Worm (Caenorhabditis elegans) whole organism, midembryonic: ENCODE data around the gene fbxa-192.

Experiments
- T22C8.4 ChIP-seq: fragments of 200-800 bp; sonication (Bioruptor generic); IDR thresholded peaks from 2 replicates; pipeline ENCODE4 v1.3.6; 2022; ENCODE audit warnings: missing genetic modification characterization, missing compliant biosample characterization
- cog-1 ChIP-seq: sonication (generic microtip); optimal IDR thresholded peaks from 2 replicates; lab custom pipeline; 2016; ENCODE audit warnings: missing genetic modification characterization, missing compliant biosample characterization
- flt-1 ChIP-seq: fragments of 200-800 bp; sonication (Bioruptor generic); IDR thresholded peaks from 2 replicates; pipeline ENCODE4 v1.3.6; 2022; ENCODE audit warnings: missing genetic modification characterization, missing compliant biosample characterization
- klf-2 ChIP-seq: fragments of 200-800 bp; sonication (Bioruptor generic); conservative IDR thresholded peaks from 2 replicates; pipeline ENCODE4 v1.3.6; 2022; ENCODE audit warnings: missing genetic modification reagents, missing genetic modification characterization, missing compliant biosample characterization
- med-1 ChIP-seq: sonication (generic microtip); optimal IDR thresholded peaks from 2 replicates; lab custom pipeline; 2017; ENCODE audit warnings: missing genetic modification characterization, mild to moderate bottlenecking, missing compliant biosample characterization, antibody characterized with exemption, missing genetic modification reagents; ENCODE audit not compliant: insufficient read depth
- ref-1 ChIP-seq: fragments of 200-800 bp; sonication (Bioruptor generic); conservative IDR thresholded peaks from 2 replicates; pipeline ENCODE4 v1.3.6; 2022; ENCODE audit warnings: missing genetic modification reagents, missing genetic modification characterization, missing compliant biosample characterization
- tab-1 ChIP-seq: fragments of 200-800 bp; sonication (Bioruptor generic); IDR thresholded peaks from 2 replicates; pipeline ENCODE4 v1.3.6; 2022; ENCODE audit warnings: missing genetic modification characterization, missing compliant biosample characterization
- ztf-23 ChIP-seq: fragments of 200-800 bp; sonication (Bioruptor generic); IDR thresholded peaks from 2 replicates; pipeline ENCODE4 v1.3.6; 2022; ENCODE audit warnings: missing genetic modification reagents, missing genetic modification characterization, missing compliant biosample characterization
- ztf-29 ChIP-seq: fragments of 200-800 bp; sonication (Bioruptor generic); IDR thresholded peaks from 2 replicates; pipeline ENCODE4 v1.3.6; 2022; ENCODE audit warnings: missing genetic modification reagents, missing genetic modification characterization, missing compliant biosample characterization

fbxa-192 gene

DNA sequence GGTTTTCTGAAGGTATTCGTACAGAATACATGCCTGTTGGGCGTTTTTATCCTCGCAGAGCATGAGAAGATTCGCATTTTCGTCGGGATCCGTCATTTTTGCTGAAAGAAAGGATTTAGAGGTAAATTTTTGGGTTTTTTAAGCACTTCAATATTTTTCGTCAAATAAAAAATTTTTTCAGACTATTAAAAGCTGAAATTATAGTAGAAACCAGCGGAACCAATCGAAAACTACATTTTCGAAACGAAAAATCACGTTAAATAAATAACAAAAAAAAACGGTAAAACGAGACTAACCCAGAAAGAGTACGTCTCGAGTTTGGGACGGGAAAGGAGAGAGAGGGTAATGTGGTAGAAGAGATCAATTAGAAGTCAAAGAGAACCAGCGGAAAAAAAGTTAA is at the start of gene fbxa-192:
TSS of gene fbxa-192 (minus strand) at position 101 of the 400 bp plus-strand sequence.
- TF ChIP-seq ztf-29 (GFP tag; lab: Robert Waterston, UW) (no peak), flt-1 (GFP tag; lab: Robert Waterston, UW) (no peak)

DNA sequence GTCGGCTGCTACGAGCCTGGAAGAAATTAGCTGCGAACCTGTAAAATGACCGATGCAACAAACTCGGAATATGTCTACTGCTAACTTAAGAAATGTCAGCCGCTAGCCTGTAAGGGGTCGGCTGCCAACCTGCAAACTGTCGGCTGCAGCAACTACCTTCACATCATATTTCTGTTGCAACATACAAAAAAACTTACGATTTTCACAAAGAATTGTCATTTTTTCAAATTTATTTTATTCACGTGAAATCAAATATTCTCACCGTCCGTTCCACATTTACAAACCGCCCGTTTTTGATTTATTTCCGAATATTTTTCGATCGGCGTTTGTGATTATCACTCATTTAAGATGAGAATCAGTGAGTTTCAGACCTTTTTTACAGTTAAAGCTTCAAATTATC is 49.3 kb upstream of the fbxa-192 start, which contains the start of gene Y26G10.6:
TSS of gene Y26G10.6 (plus strand) at position 301 of the 400 bp plus-strand sequence.
- TF ChIP-seq klf-2 (GFP tag; lab: Robert Waterston, UW) = no peak

DNA sequence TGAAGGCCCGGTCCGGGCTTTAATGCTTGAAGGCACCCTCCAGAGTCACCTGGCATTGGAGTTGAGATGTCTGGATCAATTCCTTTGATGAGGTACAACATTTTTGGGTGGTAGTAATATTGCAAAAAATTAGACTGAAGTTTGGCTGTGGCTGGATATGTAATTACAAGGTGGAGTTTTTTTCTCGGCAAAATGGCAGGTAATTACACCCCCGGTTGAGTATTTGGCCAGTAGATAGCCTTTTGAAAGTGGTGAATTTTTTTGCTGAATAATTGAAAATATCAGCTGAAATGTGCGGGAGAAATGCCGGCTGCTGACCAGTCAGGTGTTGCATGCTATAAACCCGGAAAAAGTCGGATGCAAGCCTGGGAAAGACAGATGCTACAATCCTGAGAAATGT is 48.8 kb upstream of the fbxa-192 start, which contains the start of gene Y26G10.4:
TSS of gene Y26G10.4 (minus strand) at position 101 of the 400 bp plus-strand sequence.
- no peak for TF ChIP-seq ref-1 (GFP tag; lab: Robert Waterston, UW)
- no peak for TF ChIP-seq T22C8.4 (GFP tag; lab: Robert Waterston, UW)

DNA sequence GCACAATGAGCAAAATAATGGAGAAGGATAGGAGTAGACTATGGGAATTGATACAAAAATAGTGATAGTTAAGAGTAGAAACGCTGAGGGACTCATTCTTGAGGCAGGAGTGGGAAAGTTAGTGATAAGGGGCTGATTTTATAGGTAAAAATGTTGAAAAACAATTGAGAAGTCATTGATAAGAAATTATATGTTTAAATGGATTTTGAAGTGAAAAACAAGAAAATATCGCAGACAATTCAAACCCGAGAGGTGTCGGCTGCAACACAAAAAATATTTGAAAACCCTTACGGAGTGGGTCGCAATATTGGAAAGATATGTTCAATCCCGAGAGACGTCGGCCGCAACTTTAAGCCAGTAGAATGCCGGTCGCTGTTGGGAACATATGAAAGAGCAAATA is 46.4 kb upstream of the fbxa-192 start, which contains the start of gene spp-29:
TSS of gene spp-29 (minus strand) at position 101 of the 400 bp plus-strand sequence.
- TF ChIP-seq ztf-29 (GFP tag; lab: Robert Waterston, UW) (no peak), T22C8.4 (GFP tag; lab: Robert Waterston, UW) (no peak), tab-1 (no peak), med-1 (GFP tag; lab: Kevin White, UChicago) (no peak)

DNA sequence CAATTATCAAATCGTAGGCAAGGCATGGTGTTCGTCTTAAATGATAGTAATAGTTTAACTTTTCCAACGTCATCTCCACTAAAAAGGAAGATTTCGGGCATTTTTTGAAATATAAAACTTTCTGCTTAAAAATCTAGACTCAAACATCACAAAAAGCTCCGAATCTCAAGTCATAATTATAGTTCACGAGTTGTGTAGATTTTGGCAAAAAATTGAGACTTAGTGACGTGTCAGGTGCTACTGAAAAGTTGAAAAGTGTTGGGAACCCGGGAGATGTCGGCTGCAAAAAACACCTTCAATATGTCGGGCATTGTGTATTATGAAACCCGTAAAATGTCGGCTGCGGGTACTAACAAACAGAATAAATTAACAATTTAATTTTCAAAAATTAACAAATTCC is 45.5 kb upstream of the fbxa-192 start, which contains the start of gene Y26G10.1:
TSS of gene Y26G10.1 (minus strand) at position 101 of the 400 bp plus-strand sequence.
- TF ChIP-seq med-1 (GFP tag; lab: Kevin White, UChicago) = no peak
- no peak for TF ChIP-seq ztf-23 (GFP tag; lab: Robert Waterston, UW)
- no peak for TF ChIP-seq ztf-29 (GFP tag; lab: Robert Waterston, UW)
- TF ChIP-seq flt-1 (GFP tag; lab: Robert Waterston, UW) = no peak
- no peak for TF ChIP-seq klf-2 (GFP tag; lab: Robert Waterston, UW)
- no peak for TF ChIP-seq ref-1 (GFP tag; lab: Robert Waterston, UW)
- TF ChIP-seq cog-1 = no peak
- TF ChIP-seq tab-1 = no peak
- no peak for TF ChIP-seq T22C8.4 (GFP tag; lab: Robert Waterston, UW)

DNA sequence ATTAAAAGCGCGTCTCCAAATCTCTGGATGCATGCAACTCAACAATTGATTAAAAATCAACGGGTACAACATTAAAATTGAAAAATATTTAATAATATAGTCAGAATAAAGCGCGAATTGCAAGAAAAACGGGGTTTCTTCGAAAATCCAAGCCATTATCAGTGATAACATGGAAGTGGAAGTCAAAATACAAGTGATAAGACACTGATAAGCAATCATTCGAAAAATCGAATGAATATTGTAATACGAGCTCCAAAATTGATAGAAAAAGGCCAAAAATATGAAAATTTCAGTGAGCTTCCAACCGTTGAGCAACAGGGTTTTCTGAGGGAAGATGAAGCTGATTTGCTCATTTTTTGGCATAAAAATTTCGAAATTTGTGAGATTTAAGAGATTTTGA is 43.9 kb upstream of the fbxa-192 start:
- TF ChIP-seq ztf-23 (GFP tag; lab: Robert Waterston, UW) (no peak), ztf-29 (GFP tag; lab: Robert Waterston, UW) (no peak), klf-2 (GFP tag; lab: Robert Waterston, UW) (no peak), T22C8.4 (GFP tag; lab: Robert Waterston, UW) (no peak), ref-1 (GFP tag; lab: Robert Waterston, UW) (no peak), tab-1 (no peak), cog-1 (no peak), med-1 (GFP tag; lab: Kevin White, UChicago) (no peak), flt-1 (GFP tag; lab: Robert Waterston, UW) (no peak)

DNA sequence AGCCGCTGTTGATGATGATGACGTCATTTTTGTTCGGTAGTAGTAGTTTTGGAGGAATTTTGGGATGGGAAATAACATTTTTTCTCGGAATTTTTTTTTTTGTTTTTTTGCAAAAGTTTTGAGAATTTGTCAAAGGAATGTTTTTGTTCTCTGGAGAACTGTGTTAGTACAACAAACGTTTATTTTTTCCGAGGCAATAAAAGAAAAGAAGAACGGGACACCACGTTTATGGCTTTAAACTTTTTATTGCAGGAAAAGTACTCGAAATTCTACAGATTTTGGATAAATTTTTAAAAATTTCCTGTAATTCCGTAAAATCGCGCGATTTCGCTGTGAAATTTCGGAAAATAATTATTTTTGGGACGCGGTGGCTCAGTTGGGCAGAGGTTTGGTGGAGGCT is 40.6 kb upstream of the fbxa-192 start, which contains the start of gene F59A1.13:
TSS of gene F59A1.13 (minus strand) at position 101 of the 400 bp plus-strand sequence.
- TF ChIP-seq klf-2 (GFP tag; lab: Robert Waterston, UW) (no peak), flt-1 (GFP tag; lab: Robert Waterston, UW) (no peak), tab-1 (no peak), ztf-23 (GFP tag; lab: Robert Waterston, UW) (no peak)

DNA sequence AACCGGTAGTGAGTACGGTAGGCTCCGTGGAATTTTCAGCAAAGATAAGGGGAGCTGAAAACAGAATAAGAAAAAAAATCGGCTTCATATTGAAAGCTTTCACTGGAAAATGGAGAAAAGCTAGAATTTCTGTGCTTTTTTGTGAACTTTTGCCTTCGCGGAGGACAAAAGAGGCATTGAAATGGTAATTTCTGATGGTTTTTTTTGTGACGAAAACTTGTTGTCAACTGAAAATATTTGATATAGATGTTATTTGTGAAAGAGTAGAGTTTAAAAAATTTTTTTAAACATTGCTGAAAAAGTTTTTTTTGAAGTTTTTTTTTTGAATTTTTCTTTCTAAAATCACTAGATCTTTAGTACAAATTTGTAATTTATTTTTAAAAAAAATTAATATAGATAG is 36.5 kb upstream of the fbxa-192 start, which contains the start of gene F59A1.18:
TSS of gene F59A1.18 (minus strand) at position 101 of the 400 bp plus-strand sequence.
- TF ChIP-seq klf-2 (GFP tag; lab: Robert Waterston, UW) (no peak), flt-1 (GFP tag; lab: Robert Waterston, UW) (no peak), cog-1 (no peak), T22C8.4 (GFP tag; lab: Robert Waterston, UW) (no peak), ref-1 (GFP tag; lab: Robert Waterston, UW) (no peak), ztf-23 (GFP tag; lab: Robert Waterston, UW) (no peak), ztf-29 (GFP tag; lab: Robert Waterston, UW) (no peak), tab-1 (no peak), med-1 (GFP tag; lab: Kevin White, UChicago) (no peak)

DNA sequence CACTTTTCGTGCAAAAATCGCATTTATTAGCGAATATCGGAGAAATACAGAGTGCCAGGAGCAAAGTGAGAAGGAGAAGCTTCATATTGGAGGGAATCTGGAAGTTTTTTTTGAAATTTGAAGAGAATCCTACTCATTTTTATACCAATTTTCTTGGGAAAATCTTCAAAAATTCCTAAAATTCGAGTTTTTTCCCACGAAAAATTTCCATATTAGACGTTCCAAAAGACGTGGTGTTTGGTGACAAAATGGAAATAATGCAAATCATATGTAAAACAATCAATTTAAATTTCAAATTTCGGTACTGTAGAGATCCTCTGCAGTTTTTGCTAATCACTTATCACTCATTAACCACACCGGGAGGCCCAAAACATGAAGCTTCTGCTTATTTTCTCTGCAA is 34.5 kb upstream of the fbxa-192 start, which contains the start of the genes F59A1.16 and F59A1.6:
TSS of gene F59A1.16 (minus strand) at position 101 of the 400 bp plus-strand sequence.
TSS of gene F59A1.6 (plus strand) at position 285 of the 400 bp plus-strand sequence.
- no peak for TF ChIP-seq T22C8.4 (GFP tag; lab: Robert Waterston, UW)
- no peak for TF ChIP-seq tab-1

DNA sequence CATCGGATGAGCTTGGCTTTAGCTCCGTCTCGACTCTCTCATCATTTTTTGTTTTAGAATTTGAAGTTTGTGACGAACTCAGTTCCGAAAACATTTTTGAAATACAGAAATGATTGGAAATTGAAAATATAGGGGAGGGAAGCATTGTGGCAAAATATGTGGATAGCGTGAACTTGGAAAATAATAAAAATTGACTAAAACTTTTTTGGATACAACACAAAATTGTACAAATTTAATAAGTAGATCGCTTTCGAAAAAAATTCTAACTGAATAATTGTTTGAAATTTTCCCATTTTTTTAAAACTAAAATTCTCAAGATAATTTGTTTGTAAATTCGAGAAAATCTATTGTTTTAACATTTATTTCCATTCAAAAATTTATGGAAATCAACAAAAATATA is 33.4 kb upstream of the fbxa-192 start, which contains the start of gene F59A1.15:
TSS of gene F59A1.15 (minus strand) at position 101 of the 400 bp plus-strand sequence.
- TF ChIP-seq tab-1 (no peak), ztf-23 (GFP tag; lab: Robert Waterston, UW) (no peak), ref-1 (GFP tag; lab: Robert Waterston, UW) (no peak), T22C8.4 (GFP tag; lab: Robert Waterston, UW) (no peak), flt-1 (GFP tag; lab: Robert Waterston, UW) (no peak), med-1 (GFP tag; lab: Kevin White, UChicago) (no peak), ztf-29 (GFP tag; lab: Robert Waterston, UW) (no peak)

DNA sequence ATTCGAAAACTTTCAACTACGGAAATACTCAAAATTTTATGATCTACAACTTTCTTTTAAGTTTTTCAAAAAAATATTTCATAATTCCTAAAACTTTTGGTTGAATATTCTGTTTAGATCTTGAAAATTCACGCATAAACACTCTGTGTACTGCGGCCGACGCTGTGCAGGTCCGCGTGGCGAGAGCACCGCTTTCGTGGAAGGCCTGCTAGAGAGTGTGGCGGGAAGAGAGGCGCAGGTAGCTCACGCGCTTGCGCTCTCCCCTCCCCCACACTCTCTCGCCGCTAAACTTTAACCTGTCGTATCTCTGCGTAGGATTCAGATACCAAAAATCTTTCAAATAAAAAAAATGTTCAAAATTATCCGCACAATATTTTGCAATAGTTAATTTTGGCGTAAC is 33.0 kb upstream of the fbxa-192 start:
- TF ChIP-seq ztf-23 (GFP tag; lab: Robert Waterston, UW) = no peak
- no peak for TF ChIP-seq flt-1 (GFP tag; lab: Robert Waterston, UW)
